Worm (Caenorhabditis elegans) whole organism, early embryonic: ENCODE data around the gene moc-1.

Experiments used
- B0310.2 ChIP-seq: sonication (generic microtip); optimal IDR thresholded peaks from 2 replicates; lab custom pipeline; 2016; ENCODE audit warnings: mild to moderate bottlenecking, missing genetic modification characterization, missing compliant biosample characterization
- F13C5.2 ChIP-seq: sonication (generic microtip); optimal IDR thresholded peaks from 2 replicates; lab custom pipeline; 2017; ENCODE audit warnings: mild to moderate bottlenecking, missing genetic modification characterization, inconsistent platforms, missing compliant biosample characterization
- aly-1 ChIP-seq: sonication (generic microtip); optimal IDR thresholded peaks from 2 replicates; lab custom pipeline; 2016; ENCODE audit warnings: missing genetic modification characterization, missing compliant biosample characterization
- ama-1 ChIP-seq: fragments of 150-350 bp; optimal IDR thresholded peaks from 2 replicates; lab custom pipeline; 2014
- ceh-13 ChIP-seq: fragments of 200-800 bp; sonication (Bioruptor generic); optimal IDR thresholded peaks from 2 replicates; lab custom pipeline; 2018; ENCODE audit warnings: mild to moderate bottlenecking, missing genetic modification characterization, missing compliant biosample characterization
- ceh-36 ChIP-seq: sonication (generic microtip); optimal IDR thresholded peaks from 2 replicates; lab custom pipeline; 2016; ENCODE audit warnings: missing genetic modification characterization, inconsistent platforms, missing compliant biosample characterization
- ets-7 ChIP-seq: sonication (generic microtip); optimal IDR thresholded peaks from 2 replicates; lab custom pipeline; 2016; ENCODE audit warnings: missing genotype, missing genetic modification characterization, missing compliant biosample characterization
- flt-1 ChIP-seq: fragments of 200-800 bp; sonication (Bioruptor generic); IDR thresholded peaks from 2 replicates; pipeline ENCODE4 v1.3.6; 2022; ENCODE audit warnings: missing genetic modification characterization, missing compliant biosample characterization
- hmbx-1 ChIP-seq: sonication (generic microtip); optimal IDR thresholded peaks from 2 replicates; lab custom pipeline; 2016; ENCODE audit warnings: mild to moderate bottlenecking, missing genetic modification characterization, missing compliant biosample characterization
- hmg-4 ChIP-seq: fragments of 200-800 bp; sonication (Bioruptor generic); optimal IDR thresholded peaks from 2 replicates; lab custom pipeline; 2018; ENCODE audit warnings: mild to moderate bottlenecking, missing genetic modification characterization, missing compliant biosample characterization
- hnd-1 ChIP-seq: sonication (generic microtip); optimal IDR thresholded peaks from 2 replicates; lab custom pipeline; 2016; ENCODE audit warnings: missing genetic modification characterization, missing compliant biosample characterization
- pes-1 ChIP-seq: fragments of 200-800 bp; sonication (Bioruptor generic); IDR thresholded peaks from 2 replicates; pipeline ENCODE4 v1.3.6; 2022; ENCODE audit warnings: missing genetic modification reagents, missing genetic modification characterization, missing compliant biosample characterization
- scrt-1 ChIP-seq: fragments of 200-800 bp; sonication (Bioruptor generic); IDR thresholded peaks from 2 replicates; pipeline ENCODE4 v1.3.6; 2022; ENCODE audit warnings: missing genetic modification characterization, missing compliant biosample characterization
- sea-1 ChIP-seq: fragments of 200-800 bp; sonication (Bioruptor generic); conservative IDR thresholded peaks from 2 replicates; pipeline ENCODE4 v1.3.6; 2022; ENCODE audit warnings: missing genetic modification characterization, missing compliant biosample characterization
- tbx-11 ChIP-seq: fragments of 200-800 bp; sonication (Bioruptor generic); IDR thresholded peaks from 2 replicates; pipeline ENCODE4 v1.3.6; 2022; ENCODE audit warnings: missing genetic modification characterization, missing compliant biosample characterization
- tbx-37 ChIP-seq: fragments of 200-800 bp; sonication (Bioruptor generic); conservative IDR thresholded peaks from 2 replicates; pipeline ENCODE4 v1.3.6; 2022; ENCODE audit warnings: missing genetic modification reagents, missing genetic modification characterization, missing compliant biosample characterization
- tra-4 ChIP-seq: sonication (generic microtip); optimal IDR thresholded peaks from 2 replicates; lab custom pipeline; 2017; ENCODE audit warnings: missing genetic modification characterization, missing compliant biosample characterization

The moc-1 gene

DNA sequence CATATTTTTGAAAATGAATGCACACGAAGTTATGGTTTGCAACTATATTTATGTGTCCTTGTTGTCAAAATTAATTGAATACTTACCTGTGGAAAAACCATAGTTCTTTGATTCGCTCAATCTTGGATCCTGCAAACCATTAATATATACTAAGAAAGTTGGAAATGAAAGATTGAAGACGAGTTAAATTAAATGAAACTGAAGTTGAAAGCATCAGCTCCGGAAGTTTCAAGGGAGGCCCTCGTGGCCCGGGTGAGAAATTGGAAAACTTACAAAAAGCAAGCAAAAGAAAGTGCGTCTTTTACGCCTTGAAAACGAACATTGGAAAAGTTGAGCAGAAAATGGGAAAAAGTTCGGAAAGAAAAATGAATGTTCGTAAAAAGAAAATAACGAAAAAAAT is 5.3 kb downstream of the moc-1 start, which contains the start of gene unc-58:
TSS of gene unc-58 (minus strand) at position 101 of the 400 bp plus-strand sequence.
- TF ChIP-seq hmbx-1 (tag; lab: Kevin White, UChicago) (no peak), flt-1 (no peak), tra-4 (tag; lab: Kevin White, UChicago) (no peak), ama-1 (lab: Kevin White, UChicago) (no peak), hnd-1 (tag; lab: Kevin White, UChicago) (no peak), sea-1 (no peak), B0310.2 (tag; lab: Kevin White, UChicago) (no peak), tbx-11 (GFP tag; lab: Robert Waterston, UW) (no peak), ceh-36 (tag; lab: Kevin White, UChicago) (no peak), ceh-13 (no peak), hmg-4 (GFP tag; lab: Kevin White, UChicago) (no peak)

DNA sequence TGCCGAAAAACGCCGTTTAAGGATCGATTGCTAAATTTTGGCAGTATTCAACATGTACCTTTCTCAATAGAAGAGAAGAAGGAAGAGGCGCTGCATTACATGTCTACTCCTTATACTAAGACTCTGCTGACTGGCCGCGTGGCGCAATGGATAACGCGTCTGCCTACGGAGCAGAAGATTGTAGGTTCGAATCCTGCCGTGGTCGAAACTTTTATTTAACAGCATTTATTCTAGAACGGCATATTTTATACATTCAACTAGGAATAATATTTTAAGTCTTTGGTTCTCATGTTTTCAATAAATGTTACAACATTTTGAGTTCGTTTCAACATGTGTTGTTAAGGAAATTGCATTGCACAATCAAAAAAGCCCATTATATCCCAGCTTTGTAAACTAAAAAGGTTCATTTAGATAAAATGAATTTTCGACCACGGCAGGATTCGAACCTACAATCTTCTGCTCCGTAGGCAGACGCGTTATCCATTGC is 5.8 kb downstream of the moc-1 start:
- TF ChIP-seq ceh-13 (peak; percentile 72), hnd-1 (tag; lab: Kevin White, UChicago) (peak; percentile 76), ets-7 (peak; percentile 14), ceh-36 (tag; lab: Kevin White, UChicago) (peak; percentile 79), hmbx-1 (tag; lab: Kevin White, UChicago) (peak; percentile 53), tbx-11 (GFP tag; lab: Robert Waterston, UW) (peak; percentile 89), pes-1 (peak; percentile 92), flt-1 (peak; percentile 87), tbx-37 (GFP tag; lab: Robert Waterston, UW) (peak; percentile 86), hmg-4 (GFP tag; lab: Kevin White, UChicago) (peak; percentile 81), aly-1 (peak; percentile 88), B0310.2 (tag; lab: Kevin White, UChicago) (peak; percentile 62), sea-1 (peak; percentile 94), F13C5.2 (tag; lab: Kevin White, UChicago) (peak; percentile 68), scrt-1 (GFP tag; lab: Robert Waterston, UW) (peak; percentile 89)

DNA sequence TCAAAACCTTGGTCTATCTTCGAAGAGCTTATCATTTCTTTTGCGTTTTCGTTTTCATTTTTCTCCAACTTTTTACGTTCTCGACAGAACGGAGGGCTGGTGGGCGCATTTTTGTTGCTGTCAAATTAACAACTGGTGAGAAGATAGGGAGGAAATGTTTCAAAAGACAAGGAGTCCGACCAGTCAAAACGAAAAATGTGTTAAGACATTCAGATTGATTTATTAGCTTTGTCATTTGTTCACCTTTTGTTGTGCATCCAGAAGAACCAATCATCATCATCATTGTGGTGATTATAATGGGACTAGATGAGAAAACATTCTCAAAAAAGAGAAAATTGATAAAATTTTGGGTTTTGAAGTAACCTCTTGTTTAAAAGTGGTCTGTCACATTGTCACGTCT is 8.3 kb downstream of the moc-1 start:
- no peak for TF ChIP-seq tbx-11 (GFP tag; lab: Robert Waterston, UW)
- no peak for TF ChIP-seq tra-4 (tag; lab: Kevin White, UChicago)
- TF ChIP-seq aly-1, result no peak
- no peak for TF ChIP-seq hnd-1 (tag; lab: Kevin White, UChicago)
- no peak for TF ChIP-seq ama-1 (lab: Kevin White, UChicago)
- TF ChIP-seq B0310.2 (tag; lab: Kevin White, UChicago), result no peak
- TF ChIP-seq flt-1, result no peak

DNA sequence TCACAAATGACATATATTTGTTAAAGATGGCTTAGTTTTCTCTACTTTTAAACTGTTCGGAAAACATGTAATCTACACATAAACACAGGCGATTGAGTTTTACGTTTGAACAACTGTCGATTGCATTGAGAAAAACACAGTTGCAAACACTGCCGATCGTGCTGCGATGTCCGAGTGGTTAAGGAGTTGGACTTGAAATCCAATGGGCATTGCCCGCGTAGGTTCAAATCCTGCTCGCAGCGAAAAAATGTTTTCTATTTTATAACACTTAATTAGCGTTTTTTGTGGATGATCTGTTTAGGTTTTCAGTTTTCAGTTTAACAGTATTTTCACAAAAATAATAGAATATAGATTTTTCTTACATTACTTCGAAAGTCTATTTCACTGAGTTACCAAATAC is 14.1 kb downstream of the moc-1 start:
- TF ChIP-seq ets-7, result no peak
- no peak for TF ChIP-seq scrt-1 (GFP tag; lab: Robert Waterston, UW)
- TF ChIP-seq B0310.2 (tag; lab: Kevin White, UChicago), result no peak
- no peak for TF ChIP-seq aly-1
- no peak for TF ChIP-seq tra-4 (tag; lab: Kevin White, UChicago)
- TF ChIP-seq tbx-37 (GFP tag; lab: Robert Waterston, UW), result no peak
- TF ChIP-seq F13C5.2 (tag; lab: Kevin White, UChicago), result no peak
- TF ChIP-seq ama-1 (lab: Kevin White, UChicago), result no peak
- no peak for TF ChIP-seq flt-1
- no peak for TF ChIP-seq hnd-1 (tag; lab: Kevin White, UChicago)
- TF ChIP-seq tbx-11 (GFP tag; lab: Robert Waterston, UW), result no peak
- TF ChIP-seq hmbx-1 (tag; lab: Kevin White, UChicago), result no peak
- no peak for TF ChIP-seq ceh-36 (tag; lab: Kevin White, UChicago)
- TF ChIP-seq pes-1, result no peak
- no peak for TF ChIP-seq ceh-13
- no peak for TF ChIP-seq sea-1
- TF ChIP-seq hmg-4 (GFP tag; lab: Kevin White, UChicago), result no peak

DNA sequence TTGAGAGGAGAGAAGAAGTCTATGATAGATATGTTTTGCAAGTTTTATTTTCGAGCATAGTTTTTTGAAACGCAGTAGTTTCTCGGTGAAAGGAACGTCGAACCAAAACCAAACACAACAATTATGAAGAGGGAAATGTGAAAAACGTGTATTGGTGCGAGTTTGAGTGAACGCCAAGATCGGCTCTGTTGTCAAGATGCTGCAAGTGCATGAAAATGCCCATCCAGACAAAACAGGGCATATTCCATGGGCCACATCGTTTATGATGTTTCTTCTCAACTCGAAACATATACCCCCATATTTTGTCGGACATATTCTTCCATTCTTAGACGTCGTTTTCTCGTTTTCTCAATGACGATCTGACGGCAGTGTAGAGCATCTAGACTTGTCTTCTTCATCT is 15.4 kb downstream of the moc-1 start:
- TF ChIP-seq scrt-1 (GFP tag; lab: Robert Waterston, UW) (no peak), F13C5.2 (tag; lab: Kevin White, UChicago) (no peak), tbx-37 (GFP tag; lab: Robert Waterston, UW) (no peak), ceh-36 (tag; lab: Kevin White, UChicago) (no peak), ets-7 (no peak), hmbx-1 (tag; lab: Kevin White, UChicago) (no peak), aly-1 (no peak), flt-1 (no peak), tra-4 (tag; lab: Kevin White, UChicago) (no peak), sea-1 (no peak), pes-1 (no peak), hnd-1 (tag; lab: Kevin White, UChicago) (no peak), ama-1 (lab: Kevin White, UChicago) (no peak), hmg-4 (GFP tag; lab: Kevin White, UChicago) (no peak)

DNA sequence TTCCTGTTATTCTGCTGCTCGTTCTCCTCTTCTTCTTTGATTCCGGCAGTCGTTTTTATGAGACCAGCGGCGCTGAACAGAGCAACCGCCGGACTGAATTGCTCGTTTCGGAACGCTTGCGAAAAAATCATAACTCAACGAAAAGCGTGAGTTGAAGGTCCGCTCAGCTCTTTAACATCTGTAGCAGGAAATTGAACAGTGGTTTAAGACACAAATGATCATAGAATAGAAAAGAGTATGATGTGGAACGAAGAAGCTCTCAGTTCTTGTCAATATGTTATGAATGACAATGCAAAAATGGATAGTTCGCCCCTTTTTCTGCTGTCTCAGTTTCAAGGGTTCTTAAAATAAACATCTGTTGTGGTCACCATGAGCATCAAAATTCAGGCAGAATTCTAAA is 24.7 kb downstream of the moc-1 start:
- TF ChIP-seq hnd-1 (tag; lab: Kevin White, UChicago) (no peak), ceh-13 (no peak), B0310.2 (tag; lab: Kevin White, UChicago) (no peak), ama-1 (lab: Kevin White, UChicago) (no peak), ets-7 (no peak), F13C5.2 (tag; lab: Kevin White, UChicago) (no peak)

DNA sequence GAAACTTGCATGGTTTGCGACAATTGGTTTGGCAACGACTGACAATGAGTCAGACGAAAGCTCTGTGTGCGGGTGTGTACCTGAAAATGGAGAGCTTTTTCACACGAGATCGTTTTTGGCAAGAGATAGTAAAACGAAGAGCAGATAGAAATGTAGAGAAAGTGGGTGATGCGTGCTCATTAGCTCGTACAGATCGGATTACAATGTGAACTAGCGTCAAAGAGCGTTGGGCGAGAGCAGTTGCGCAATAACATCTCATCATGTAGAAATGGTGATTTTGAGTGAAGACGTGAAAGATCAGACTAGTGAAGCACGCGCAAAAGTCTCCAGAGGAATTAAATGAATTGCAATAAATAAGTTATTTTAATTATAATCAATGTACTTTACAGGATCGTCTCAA is 43.3 kb downstream of the moc-1 start, which contains the start of gene flp-2:
TSS of gene flp-2 (minus strand) at position 101 of the 400 bp plus-strand sequence.
- no peak for TF ChIP-seq tra-4 (tag; lab: Kevin White, UChicago)

DNA sequence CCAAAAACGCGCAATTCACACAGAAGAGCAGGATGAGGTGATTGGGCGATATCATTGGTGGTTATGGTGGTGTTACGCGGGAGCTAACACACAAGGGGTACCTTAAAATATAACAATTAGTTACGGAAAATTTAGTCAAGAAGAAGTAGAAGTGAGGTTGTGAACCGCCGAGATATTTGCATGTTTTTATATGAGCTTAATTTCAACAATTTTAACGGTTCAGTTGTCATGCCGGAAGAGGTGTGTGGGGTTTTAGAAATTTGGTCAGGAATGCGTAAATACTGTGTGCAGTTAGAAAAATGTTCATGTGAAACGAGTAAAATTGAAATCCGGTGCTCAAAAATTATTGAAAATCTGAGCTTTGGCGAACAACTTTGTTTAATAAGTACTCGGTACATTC is 45.6 kb downstream of the moc-1 start, which contains the start of gene flp-3:
TSS of gene flp-3 (minus strand) at position 101 of the 400 bp plus-strand sequence.
- no peak for TF ChIP-seq ceh-36 (tag; lab: Kevin White, UChicago)
- no peak for TF ChIP-seq scrt-1 (GFP tag; lab: Robert Waterston, UW)
- no peak for TF ChIP-seq hmg-4 (GFP tag; lab: Kevin White, UChicago)
- no peak for TF ChIP-seq hmbx-1 (tag; lab: Kevin White, UChicago)
- TF ChIP-seq tra-4 (tag; lab: Kevin White, UChicago), result no peak
- no peak for TF ChIP-seq ceh-13
- no peak for TF ChIP-seq ets-7
- TF ChIP-seq flt-1, result no peak
- no peak for TF ChIP-seq sea-1
- TF ChIP-seq F13C5.2 (tag; lab: Kevin White, UChicago), result no peak
- no peak for TF ChIP-seq hnd-1 (tag; lab: Kevin White, UChicago)
- TF ChIP-seq B0310.2 (tag; lab: Kevin White, UChicago), result no peak
- TF ChIP-seq tbx-37 (GFP tag; lab: Robert Waterston, UW), result no peak
- no peak for TF ChIP-seq aly-1
- no peak for TF ChIP-seq pes-1
